Worm (Caenorhabditis elegans) whole organism, L4 larva: Measurements from ENCODE around the gene mrp-1.

Experiments
- F26F4.8 ChIP-seq: fragments of 200-800 bp; sonication (Bioruptor generic); conservative IDR thresholded peaks from 2 replicates; pipeline ENCODE4 v1.3.6; 2022; ENCODE audit warnings: missing genetic modification characterization, missing compliant biosample characterization
- ceh-44 ChIP-seq: fragments of 200-800 bp; sonication (Bioruptor generic); IDR thresholded peaks from 2 replicates; pipeline ENCODE4 v1.3.6; 2022; ENCODE audit warnings: missing genetic modification reagents, missing genetic modification characterization, missing compliant biosample characterization
- ces-1 ChIP-seq: fragments of 150-350 bp; sonication (generic microtip); optimal IDR thresholded peaks from 4 replicates; lab custom pipeline; 2014; ENCODE audit warnings: missing biosample characterization, missing genetic modification reagents, missing genetic modification characterization
- cey-2 ChIP-seq: sonication (generic microtip); optimal IDR thresholded peaks from 3 replicates; lab custom pipeline; 2017; ENCODE audit warnings: missing genetic modification characterization, mild to moderate bottlenecking, missing compliant biosample characterization, antibody characterized with exemption, borderline replicate concordance; ENCODE audit not compliant: insufficient read depth
- daf-16 ChIP-seq, 3 experiments: sonication (generic microtip); optimal IDR thresholded peaks; 2 replicates each; lab custom pipeline; 2016 to 2017; ENCODE audit warnings: missing genetic modification characterization in 3 of 3, missing genetic modification reagents in 3 of 3, mild to moderate bottlenecking in 2 of 3, missing compliant biosample characterization in 2 of 3, missing biosample characterization in 1 of 3, moderate library complexity in 1 of 3
- duxl-1 ChIP-seq: sonication (generic microtip); optimal IDR thresholded peaks from 2 replicates; lab custom pipeline; 2016; ENCODE audit warnings: mild to moderate bottlenecking, missing genetic modification characterization, moderate library complexity, missing compliant biosample characterization; ENCODE audit not compliant: poor library complexity
- dve-1 ChIP-seq: sonication (generic microtip); optimal IDR thresholded peaks from 2 replicates; lab custom pipeline; 2017; ENCODE audit warnings: antibody characterized with exemption, mild to moderate bottlenecking, missing genetic modification characterization, missing compliant biosample characterization; ENCODE audit not compliant: insufficient read depth
- jun-1 ChIP-seq: fragments of 150-350 bp; optimal IDR thresholded peaks from 2 replicates; lab custom pipeline; 2014; ENCODE audit warnings: missing biosample characterization, missing genetic modification reagents, missing genetic modification characterization
- lin-39 ChIP-seq: fragments of 150-350 bp; optimal IDR thresholded peaks from 2 replicates; lab custom pipeline; 2014; ENCODE audit warnings: missing biosample characterization, missing genetic modification reagents, missing genetic modification characterization
- nhr-41 ChIP-seq: fragments of 200-800 bp; sonication (Bioruptor generic); IDR thresholded peaks from 2 replicates; pipeline ENCODE4 v1.3.6; 2022; ENCODE audit warnings: missing genetic modification reagents, missing genetic modification characterization, missing compliant biosample characterization
- pha-4 ChIP-seq, 2 experiments: fragments of 150-350 bp in 1 of 2; fragments of 200-800 bp in 1 of 2; sonication (Bioruptor generic) in 1 of 2; IDR thresholded peaks in 1 of 2; optimal IDR thresholded peaks in 1 of 2; 2 replicates each; pipeline versions ENCODE4 v1.3.6 to Lab custom; 2014 to 2022; ENCODE audit warnings: missing genetic modification characterization in 2 of 2, missing genetic modification reagents in 2 of 2, missing biosample characterization in 1 of 2, missing compliant biosample characterization in 1 of 2
- ztf-11 ChIP-seq: fragments of 150-350 bp; optimal IDR thresholded peaks from 2 replicates; lab custom pipeline; 2014; ENCODE audit warnings: missing biosample characterization, missing genetic modification characterization
- ztf-7 ChIP-seq: fragments of 150-350 bp; optimal IDR thresholded peaks from 2 replicates; lab custom pipeline; 2014; ENCODE audit warnings: missing biosample characterization, missing genetic modification characterization

DNA sequence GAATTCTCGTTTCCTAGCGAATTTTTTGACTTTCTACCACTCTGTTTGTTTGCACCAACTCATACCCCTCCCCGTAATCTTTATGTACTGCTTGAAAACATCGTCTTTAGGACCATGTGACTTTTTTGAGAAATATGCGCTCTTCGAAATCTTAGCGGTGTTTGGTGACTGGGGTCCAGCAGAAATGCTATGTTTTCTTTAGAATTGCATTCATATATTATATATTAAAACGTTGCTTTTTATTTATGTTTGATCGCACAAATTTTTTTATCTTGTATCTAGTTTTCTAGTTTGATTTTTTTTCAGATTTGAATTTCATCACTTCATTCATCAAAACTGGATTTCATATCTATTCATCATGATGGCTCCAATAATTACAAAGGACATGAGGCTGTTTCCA is 14.2 kb upstream of the mrp-1 start, which contains the start of gene F13C5.1:
- TF ChIP-seq duxl-1 (no peak), ztf-11 (no peak), jun-1 (tag; lab: Kevin White, UChicago) (no peak), lin-39 (tag; lab: Kevin White, UChicago) (no peak), dve-1 (tag; lab: Kevin White, UChicago) (no peak), pha-4 (GFP tag; IDR thresholded peaks at IDR 0.05; lab: Robert Waterston, UW) (no peak), pha-4 (tag; optimal IDR thresholded peaks at IDR 0.05; lab: Kevin White, UChicago) (no peak), ceh-44 (GFP tag; lab: Robert Waterston, UW) (no peak), nhr-41 (GFP tag; lab: Robert Waterston, UW) (no peak), cey-2 (tag; lab: Kevin White, UChicago) (no peak), ces-1 (no peak), daf-16 (GFP tag; optimal IDR thresholded peaks at IDR 0.05; lab: Kevin White, UChicago) (no peak), daf-16 (tag; optimal IDR thresholded peaks at IDR 0.05; lab: Kevin White, UChicago) (no peak), F26F4.8 (GFP tag; lab: Robert Waterston, UW) (no peak), ztf-7 (no peak)
